Fruit fly (Drosophila melanogaster): ENCODE data around the gene fax.

The fax gene

dm6 chr3L:16385880-16386584, 25.6 kb downstream of the fax start, which contains the start of the genes Agpat3 and RAF2 (continued):
- TF ChIP-seq Six4 (GFP tag; optimal IDR thresholded peaks at IDR 0.05) (peak; percentile 21), dysf (GFP tag; IDR thresholded peaks at IDR 0.05) (peak; percentile 56; the same call in 1 of the 3 replicates), CG10147 (GFP tag; optimal IDR thresholded peaks at IDR 0.05) (no peak), Rfx (GFP tag; IDR thresholded peaks at IDR 0.05) (peak; percentile 61), Dfd (GFP tag; optimal IDR thresholded peaks at IDR 0.05) (no peak), CG9727 (GFP tag; optimal IDR thresholded peaks at IDR 0.05) (peak; percentile 41), ems (GFP tag; optimal IDR thresholded peaks at IDR 0.05) (no peak), Oli (tag; optimal IDR thresholded peaks at IDR 0.05) (peak; percentile 33), klu (GFP tag; IDR thresholded peaks at IDR 0.05) (peak; percentile 30; the same call in 1 of the 2 replicates), CG31441 (GFP tag; IDR thresholded peaks at IDR 0.05) (peak; percentile 53), luna (GFP tag; optimal IDR thresholded peaks at IDR 0.05) (no peak), pita (GFP tag; optimal IDR thresholded peaks at IDR 0.05) (peak; percentile 36), psq (GFP tag; optimal IDR thresholded peaks at IDR 0.05) (no peak), dimm (GFP tag; IDR thresholded peaks at IDR 0.05) (no peak), CG11247 (GFP tag; IDR thresholded peaks at IDR 0.05) (no peak; the same call in 1 of the 2 replicates), NfI (GFP tag; optimal IDR thresholded peaks at IDR 0.05) (peak; percentile 43), Aef1 (GFP tag; IDR thresholded peaks at IDR 0.05) (peak; percentile 38), CG4730 (GFP tag; IDR thresholded peaks at IDR 0.05) (peak; percentile 11; the same call in 1 of the 2 replicates), Pdp1 (GFP tag; optimal IDR thresholded peaks at IDR 0.05) (no peak), CG4328 (GFP tag; optimal IDR thresholded peaks at IDR 0.05) (no peak), Hr3 (GFP tag; optimal IDR thresholded peaks at IDR 0.05) (peak; percentile 67), Nf-YB (GFP tag; optimal IDR thresholded peaks at IDR 0.05) (peak; percentile 6), YL-1 (GFP tag; optimal IDR thresholded peaks at IDR 0.05) (no peak), Hr78 (GFP tag; optimal IDR thresholded peaks at IDR 0.05) (no peak), CG6765 (GFP tag; optimal IDR thresholded peaks at IDR 0.05) (no peak), bbx (GFP tag; IDR thresholded peaks at IDR 0.05; ENCODE audit: partially characterized antibody) (no peak), CG3838 (GFP tag; optimal IDR thresholded peaks at IDR 0.05) (no peak), run (tag; optimal IDR thresholded peaks at IDR 0.05) (no peak), bigmax (GFP tag; optimal IDR thresholded peaks at IDR 0.05) (no peak), CG13775 (GFP tag; optimal IDR thresholded peaks at IDR 0.05) (peak; percentile 54), CG10543 (GFP tag; optimal IDR thresholded peaks at IDR 0.05) (no peak), CG13894 (tag; optimal IDR thresholded peaks at IDR 0.05) (peak; percentile 33), HLH3B (GFP tag; IDR thresholded peaks at IDR 0.05) (peak; percentile 31; the same call in 1 of the 2 replicates), ro (GFP tag; IDR thresholded peaks at IDR 0.05) (no peak), Dip2 (GFP tag; IDR thresholded peaks at IDR 0.05) (no peak), CG15269 (tag; optimal IDR thresholded peaks at IDR 0.05) (peak; percentile 66), bcd (GFP tag; optimal IDR thresholded peaks at IDR 0.05) (peak; percentile 36), CG12219 (GFP tag; optimal IDR thresholded peaks at IDR 0.05) (no peak), Dref (GFP tag; IDR thresholded peaks at IDR 0.05) (peak; percentile 11; the same call in 1 of the 2 replicates), ewg (GFP tag; optimal IDR thresholded peaks at IDR 0.05) (peak; percentile 4), CG11085 (GFP tag; IDR thresholded peaks at IDR 0.05) (no peak), CG17328 (GFP tag; IDR thresholded peaks at IDR 0.05) (peak; percentile 46), chif (GFP tag; optimal IDR thresholded peaks at IDR 0.05) (peak; percentile 21 to 28), CG11695 (GFP tag; IDR thresholded peaks at IDR 0.05) (peak; percentile 53; the same call in 1 of the 3 replicates), vvl (GFP tag; IDR thresholded peaks at IDR 0.05) (peak; percentile 61), bsh (GFP tag; optimal IDR thresholded peaks at IDR 0.05) (peak in 1 of 2 experiments; percentile 35), CG32772 (GFP tag; IDR thresholded peaks at IDR 0.05) (peak; percentile 65), CG8765 (GFP tag; IDR thresholded peaks at IDR 0.05) (0 out of 2 replicates have a peak, but pooled peaks have one; percentile 25), D19A (tag; optimal IDR thresholded peaks at IDR 0.05) (peak; percentile 31)

All from whole organism, embryonic.